Worm (Caenorhabditis elegans) whole organism, L3 larva: ENCODE data around the gene dhs-6.

Experiments
- R02D3.7 ChIP-seq: fragments of 150-350 bp; optimal IDR thresholded peaks from 2 replicates; lab custom pipeline; 2014; ENCODE audit warnings: missing biosample characterization, missing genetic modification characterization
- ZK546.5 ChIP-seq: sonication (generic microtip); optimal IDR thresholded peaks from 2 replicates; lab custom pipeline; 2017; ENCODE audit warnings: missing biosample characterization, missing genetic modification characterization
- ama-1 ChIP-seq: fragments of 150-350 bp; optimal IDR thresholded peaks from 2 replicates; lab custom pipeline; 2018
- ceh-16 ChIP-seq: sonication (generic microtip); optimal IDR thresholded peaks from 2 replicates; lab custom pipeline; 2017; ENCODE audit warnings: missing biosample characterization, missing genetic modification characterization
- ceh-28 ChIP-seq: fragments of 150-350 bp; optimal IDR thresholded peaks from 2 replicates; lab custom pipeline; 2014; ENCODE audit warnings: missing biosample characterization, missing genetic modification reagents, missing genetic modification characterization
- ceh-82 ChIP-seq: fragments of 150-350 bp; optimal IDR thresholded peaks from 2 replicates; lab custom pipeline; 2014; ENCODE audit warnings: missing biosample characterization, missing genetic modification characterization
- ceh-9 ChIP-seq: sonication (generic microtip); optimal IDR thresholded peaks from 2 replicates; lab custom pipeline; 2018; ENCODE audit warnings: missing biosample characterization, missing genetic modification characterization
- daf-12 ChIP-seq: fragments of 150-350 bp; optimal IDR thresholded peaks from 2 replicates; lab custom pipeline; 2014; ENCODE audit warnings: missing biosample characterization, missing genetic modification reagents, missing genetic modification characterization
- egl-27 ChIP-seq: sonication (generic microtip); optimal IDR thresholded peaks from 4 replicates; lab custom pipeline; 2017; ENCODE audit warnings: missing biosample characterization, missing genetic modification reagents, missing genetic modification characterization
- egl-5 ChIP-seq: fragments of 150-350 bp; optimal IDR thresholded peaks from 2 replicates; lab custom pipeline; 2017; ENCODE audit warnings: missing biosample characterization, missing genetic modification reagents, missing genetic modification characterization, inconsistent platforms
- elt-1 ChIP-seq: fragments of 150-350 bp; optimal IDR thresholded peaks from 2 replicates; lab custom pipeline; 2014; ENCODE audit warnings: missing biosample characterization, missing genetic modification characterization
- elt-2 ChIP-seq: sonication (generic microtip); optimal IDR thresholded peaks from 2 replicates; lab custom pipeline; 2016; ENCODE audit warnings: missing genetic modification reagents, mild to moderate bottlenecking, missing genetic modification characterization, missing compliant biosample characterization
- elt-3 ChIP-seq, 3 experiments: fragments of 150-350 bp in 1 of 3; sonication (generic microtip) in 2 of 3; optimal IDR thresholded peaks; 2 replicates in 2 of 3; 4 replicates in 1 of 3; lab custom pipeline; 2014 to 2017; ENCODE audit warnings: missing biosample characterization in 3 of 3, missing genetic modification characterization in 3 of 3
- eor-1 ChIP-seq, 2 experiments: fragments of 150-350 bp; optimal IDR thresholded peaks; 2 replicates each; lab custom pipeline; 2014 to 2018; ENCODE audit warnings: missing biosample characterization in 2 of 2, missing genetic modification characterization in 2 of 2
- fkh-10 ChIP-seq: sonication (generic microtip); optimal IDR thresholded peaks from 2 replicates; lab custom pipeline; 2017; ENCODE audit warnings: missing biosample characterization, missing genetic modification reagents, missing genetic modification characterization
- fkh-2 ChIP-seq: fragments of 150-350 bp; optimal IDR thresholded peaks from 2 replicates; lab custom pipeline; 2014; ENCODE audit warnings: missing biosample characterization, missing genetic modification reagents, missing genetic modification characterization
- hmg-11 ChIP-seq: sonication (generic microtip); optimal IDR thresholded peaks from 2 replicates; lab custom pipeline; 2016; ENCODE audit warnings: missing genetic modification characterization, missing compliant biosample characterization
- jun-1 ChIP-seq: fragments of 150-350 bp; optimal IDR thresholded peaks from 2 replicates; lab custom pipeline; 2014; ENCODE audit warnings: missing biosample characterization, missing genetic modification reagents, missing genetic modification characterization
- lin-15B ChIP-seq: fragments of 150-350 bp; optimal IDR thresholded peaks from 2 replicates; lab custom pipeline; 2014; ENCODE audit warnings: missing biosample characterization, missing genetic modification characterization
- lin-39 ChIP-seq: fragments of 150-350 bp; optimal IDR thresholded peaks from 2 replicates; lab custom pipeline; 2018; ENCODE audit warnings: missing biosample characterization, missing genetic modification reagents, missing genetic modification characterization
- lsy-12 ChIP-seq: sonication (generic microtip); optimal IDR thresholded peaks from 2 replicates; lab custom pipeline; 2016; ENCODE audit warnings: mild to moderate bottlenecking, missing genetic modification characterization, missing compliant biosample characterization
- mdl-1 ChIP-seq: fragments of 150-350 bp; optimal IDR thresholded peaks from 2 replicates; lab custom pipeline; 2014; ENCODE audit warnings: missing biosample characterization, missing genetic modification characterization
- mml-1 ChIP-seq: fragments of 150-350 bp; sonication (generic microtip); optimal IDR thresholded peaks from 3 replicates; lab custom pipeline; 2014; ENCODE audit warnings: missing biosample characterization, missing genetic modification characterization
- nfya-1 ChIP-seq: sonication (generic microtip); optimal IDR thresholded peaks from 2 replicates; lab custom pipeline; 2017; ENCODE audit warnings: missing genetic modification characterization, mild to moderate bottlenecking, missing compliant biosample characterization, antibody characterized with exemption, moderate library complexity; ENCODE audit not compliant: insufficient read depth
- nhr-11 ChIP-seq: fragments of 150-350 bp; optimal IDR thresholded peaks from 2 replicates; lab custom pipeline; 2014; ENCODE audit warnings: missing biosample characterization, missing genetic modification characterization
- nhr-12 ChIP-seq: fragments of 150-350 bp; optimal IDR thresholded peaks from 2 replicates; lab custom pipeline; 2014; ENCODE audit warnings: missing biosample characterization, missing genetic modification characterization
- nhr-23 ChIP-seq: fragments of 150-350 bp; optimal IDR thresholded peaks from 2 replicates; lab custom pipeline; 2014; ENCODE audit warnings: missing biosample characterization, missing genetic modification reagents, missing genetic modification characterization
- nhr-237 ChIP-seq: fragments of 150-350 bp; optimal IDR thresholded peaks from 2 replicates; lab custom pipeline; 2014; ENCODE audit warnings: missing biosample characterization, missing genetic modification characterization
- nhr-25 ChIP-seq: sonication (generic microtip); optimal IDR thresholded peaks from 2 replicates; lab custom pipeline; 2017; ENCODE audit warnings: missing biosample characterization, missing genetic modification characterization
- nhr-28 ChIP-seq: fragments of 150-350 bp; optimal IDR thresholded peaks from 2 replicates; lab custom pipeline; 2014; ENCODE audit warnings: missing biosample characterization, missing genetic modification characterization
- nhr-43 ChIP-seq: sonication (generic microtip); optimal IDR thresholded peaks from 2 replicates; lab custom pipeline; 2016; ENCODE audit warnings: mild to moderate bottlenecking, missing genetic modification characterization, missing compliant biosample characterization; ENCODE audit not compliant: poor library complexity, severe bottlenecking
- nhr-67 ChIP-seq: fragments of 150-350 bp; optimal IDR thresholded peaks from 2 replicates; lab custom pipeline; 2014; ENCODE audit warnings: missing biosample characterization, missing genetic modification characterization
- nhr-76 ChIP-seq: fragments of 150-350 bp; sonication (generic microtip); optimal IDR thresholded peaks from 5 replicates; lab custom pipeline; 2014; ENCODE audit warnings: missing biosample characterization, missing genetic modification characterization
- nhr-77 ChIP-seq: fragments of 150-350 bp; optimal IDR thresholded peaks from 2 replicates; lab custom pipeline; 2014; ENCODE audit warnings: missing biosample characterization, missing genetic modification characterization
- pha-4 ChIP-seq: fragments of 150-350 bp; optimal IDR thresholded peaks from 2 replicates; lab custom pipeline; 2014; ENCODE audit warnings: missing biosample characterization, missing genetic modification reagents, missing genetic modification characterization
- pqm-1 ChIP-seq: fragments of 150-350 bp; optimal IDR thresholded peaks from 2 replicates; lab custom pipeline; 2017; ENCODE audit warnings: missing biosample characterization, missing genetic modification characterization, inconsistent platforms
- sea-2 ChIP-seq: fragments of 150-350 bp; sonication (generic microtip); optimal IDR thresholded peaks from 4 replicates; lab custom pipeline; 2014; ENCODE audit warnings: missing biosample characterization, missing genetic modification reagents, missing genetic modification characterization
- skn-1 ChIP-seq: fragments of 150-350 bp; optimal IDR thresholded peaks from 2 replicates; lab custom pipeline; 2014; ENCODE audit warnings: missing biosample characterization, missing genetic modification characterization
- snpc-4 ChIP-seq: fragments of 150-350 bp; optimal IDR thresholded peaks from 2 replicates; lab custom pipeline; 2014; ENCODE audit warnings: missing biosample characterization, missing genetic modification characterization
- tbx-2 ChIP-seq: sonication (generic microtip); optimal IDR thresholded peaks from 2 replicates; lab custom pipeline; 2016; ENCODE audit warnings: mild to moderate bottlenecking, missing genetic modification characterization, missing compliant biosample characterization
- unc-39 ChIP-seq: sonication (generic microtip); optimal IDR thresholded peaks from 4 replicates; lab custom pipeline; 2017; ENCODE audit warnings: missing biosample characterization, missing genetic modification characterization
- unc-62 ChIP-seq: fragments of 150-350 bp; sonication (generic microtip); optimal IDR thresholded peaks from 4 replicates; lab custom pipeline; 2014; ENCODE audit warnings: missing biosample characterization, missing genetic modification reagents, missing genetic modification characterization
- zag-1 ChIP-seq: fragments of 150-350 bp; optimal IDR thresholded peaks from 2 replicates; lab custom pipeline; 2014; ENCODE audit warnings: missing biosample characterization, missing genetic modification characterization
- ztf-11 ChIP-seq: fragments of 150-350 bp; optimal IDR thresholded peaks from 2 replicates; lab custom pipeline; 2014; ENCODE audit warnings: missing biosample characterization, missing genetic modification characterization
- ztf-4 ChIP-seq: fragments of 150-350 bp; optimal IDR thresholded peaks from 2 replicates; lab custom pipeline; 2014; ENCODE audit warnings: missing biosample characterization, missing genetic modification characterization

Gene dhs-6

ce11 chrII:5665029-5665428 is 45.9 kb upstream of the dhs-6 start, which contains the start of gene C25H3.15:
Gene C25H3.15 (plus strand): TSS chrII:5665329.
- no peak for TF ChIP-seq nhr-77
- TF ChIP-seq nhr-23 (tag; lab: Kevin White, UChicago): peak; percentile 15

ce11 chrII:5663180-5663791 is 44.2 kb upstream of the dhs-6 start:
- peak; percentile 26 for TF ChIP-seq hmg-11 (tag; lab: Kevin White, UChicago)
- TF ChIP-seq ZK546.5 (tag; lab: Kevin White, UChicago): no peak
- peak; percentile 59 for TF ChIP-seq nfya-1 (tag; lab: Kevin White, UChicago)

DNA sequence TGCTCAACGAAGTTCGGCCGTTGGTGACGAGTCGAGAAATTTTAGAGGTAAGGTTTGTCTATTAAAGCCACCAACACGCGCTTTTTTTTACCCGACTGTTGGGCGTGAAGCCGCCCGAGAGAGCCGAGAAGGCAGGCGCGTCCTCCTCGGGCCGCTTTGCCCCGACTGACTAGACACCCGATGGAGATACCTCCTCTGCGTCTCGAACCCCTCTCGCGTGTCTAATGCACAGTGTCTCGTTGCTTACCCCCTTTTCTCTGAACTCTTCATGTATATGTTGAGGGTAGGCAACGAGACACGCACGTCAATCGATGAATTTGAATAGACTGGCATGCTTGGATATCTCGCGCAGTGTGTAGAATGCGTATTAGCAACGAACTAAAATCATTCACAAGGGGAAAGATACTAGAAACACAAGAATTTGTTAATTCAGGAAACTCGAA is 42.6 kb upstream of the dhs-6 start:
- peak; percentile 86 for TF ChIP-seq lin-39 (tag; lab: Kevin White, UChicago)
- TF ChIP-seq fkh-2 (tag; lab: Kevin White, UChicago): peak; percentile 13
- no peak for TF ChIP-seq nhr-237
- no peak for TF ChIP-seq nhr-12
- TF ChIP-seq ceh-82 (tag; lab: Kevin White, UChicago): peak; percentile 64
- TF ChIP-seq ceh-28 (tag; lab: Kevin White, UChicago): peak; percentile 86
- TF ChIP-seq daf-12 (tag; lab: Kevin White, UChicago): no peak
- peak; percentile 75 for TF ChIP-seq nhr-43 (tag; lab: Kevin White, UChicago)
- peak; percentile 20 for TF ChIP-seq nhr-11 (tag; lab: Kevin White, UChicago)
- TF ChIP-seq tbx-2 (tag; lab: Kevin White, UChicago): peak; percentile 82
- TF ChIP-seq nhr-67 (tag; lab: Kevin White, UChicago): peak; percentile 47
- peak; percentile 42 for TF ChIP-seq nhr-76 (tag; lab: Kevin White, UChicago)
- TF ChIP-seq fkh-10: peak; percentile 71
- peak; percentile 53 for TF ChIP-seq skn-1 (tag; lab: Kevin White, UChicago)
- peak; percentile 65 for TF ChIP-seq R02D3.7
- peak; percentile 84 for TF ChIP-seq elt-2 (tag; lab: Kevin White, UChicago)
- peak; percentile 64 for TF ChIP-seq nhr-23 (tag; lab: Kevin White, UChicago)
- peak; percentile 89 for TF ChIP-seq hmg-11 (tag; lab: Kevin White, UChicago)
- peak; percentile 72 for TF ChIP-seq pha-4 (tag; lab: Kevin White, UChicago)
- peak; percentile 50 for TF ChIP-seq snpc-4 (tag; lab: Kevin White, UChicago)
- TF ChIP-seq ama-1: peak; percentile 100
- TF ChIP-seq ceh-9: no peak
- peak in 1 of 3 experiments; percentile 82 for TF ChIP-seq elt-3 (tag; optimal IDR thresholded peaks at IDR 0.05; lab: Kevin White, UChicago)
- TF ChIP-seq sea-2 (GFP tag; lab: Kevin White, UChicago): peak; percentile 46
- no peak for TF ChIP-seq mml-1 (tag; lab: Kevin White, UChicago)
- peak; percentile 11 for TF ChIP-seq elt-1 (tag; lab: Kevin White, UChicago)
- TF ChIP-seq egl-27: no peak
- peak; percentile 6 for TF ChIP-seq ceh-16
- peak; percentile 96 for TF ChIP-seq egl-5 (tag; lab: Kevin White, UChicago)
- TF ChIP-seq nhr-25 (tag; lab: Kevin White, UChicago): peak; percentile 94
- TF ChIP-seq mdl-1: peak; percentile 67
- no peak for TF ChIP-seq eor-1 (tag; optimal IDR thresholded peaks at IDR 0.05; lab: Kevin White, UChicago)
- TF ChIP-seq lin-15B: peak; percentile 69
- TF ChIP-seq zag-1 (tag; lab: Kevin White, UChicago): peak; percentile 48
- TF ChIP-seq lsy-12: peak; percentile 92
- TF ChIP-seq ztf-4 (tag; lab: Kevin White, UChicago): peak; percentile 86
- TF ChIP-seq ZK546.5 (tag; lab: Kevin White, UChicago): no peak
- peak; percentile 99 for TF ChIP-seq nfya-1 (tag; lab: Kevin White, UChicago)
- TF ChIP-seq unc-39 (tag; lab: Kevin White, UChicago): no peak
- no peak for TF ChIP-seq nhr-77
- TF ChIP-seq ztf-11 (tag; lab: Kevin White, UChicago): peak; percentile 51
- peak; percentile 55 for TF ChIP-seq jun-1 (tag; lab: Kevin White, UChicago)
- TF ChIP-seq nhr-28 (tag; lab: Kevin White, UChicago): no peak
- peak; percentile 46 for TF ChIP-seq pqm-1 (tag; lab: Kevin White, UChicago)
- TF ChIP-seq unc-62 (GFP tag; lab: Kevin White, UChicago): peak; percentile 82
